Fruit fly (Drosophila melanogaster) whole organism, embryonic: ENCODE results near the gene Srp14.
A peak's percentile ranks its signal among the peaks of the same experiment; 100 is the strongest.

Experiments
- CG10366 ChIP-seq: fragments of 200-800 bp; sonication (Bioruptor generic); IDR thresholded peaks from 2 replicates; pipeline ENCODE4 v1.3.6; 2022; ENCODE audit warnings: missing biosample characterization, missing genetic modification characterization
- CG10543 ChIP-seq: fragments of 200-800 bp; sonication (Bioruptor generic); optimal IDR thresholded peaks from 3 replicates; lab custom pipeline; 2017; ENCODE audit warnings: missing biosample characterization, mild to moderate bottlenecking, missing genetic modification characterization, moderate library complexity
- CG10565 ChIP-seq: fragments of 200-800 bp; sonication (Bioruptor generic); optimal IDR thresholded peaks from 3 replicates; lab custom pipeline; 2016; ENCODE audit warnings: missing biosample characterization, mild to moderate bottlenecking, missing genetic modification characterization
- CG14014 ChIP-seq: fragments of 200-800 bp; sonication (Bioruptor generic); IDR thresholded peaks from 2 replicates; pipeline ENCODE4 v1.3.6; 2022; ENCODE audit warnings: missing biosample characterization, missing genetic modification characterization
- CG15514 ChIP-seq: fragments of 200-800 bp; sonication (Bioruptor generic); optimal IDR thresholded peaks from 3 replicates; lab custom pipeline; 2017; ENCODE audit warnings: missing biosample characterization, missing genetic modification characterization, mild to moderate bottlenecking, moderate library complexity, missing genetic modification reagents
- CG1647 ChIP-seq: fragments of 200-800 bp; sonication (Bioruptor generic); optimal IDR thresholded peaks from 3 replicates; lab custom pipeline; 2016; ENCODE audit warnings: missing biosample characterization, missing genetic modification characterization
- CG17186 ChIP-seq: fragments of 200-800 bp; sonication (Bioruptor generic); optimal IDR thresholded peaks from 3 replicates; lab custom pipeline; 2017; ENCODE audit warnings: missing biosample characterization, missing genetic modification reagents, missing genetic modification characterization
- CG1832 ChIP-seq: fragments of 200-800 bp; sonication (Bioruptor generic); optimal IDR thresholded peaks from 2 replicates; lab custom pipeline; 2017; ENCODE audit warnings: missing biosample characterization, mild to moderate bottlenecking, missing genetic modification characterization, inconsistent platforms
- CG2678 ChIP-seq: fragments of 200-800 bp; sonication (Bioruptor generic); optimal IDR thresholded peaks from 3 replicates; lab custom pipeline; 2019; ENCODE audit warnings: missing biosample characterization, mild to moderate bottlenecking, missing genetic modification characterization, moderate library complexity
- CG2889 ChIP-seq: fragments of 200-800 bp; sonication (Bioruptor generic); IDR thresholded peaks from 3 replicates; pipeline ENCODE4 v1.3.6; 2022; ENCODE audit warnings: missing biosample characterization, missing genetic modification characterization
- CG30403 ChIP-seq: fragments of 200-800 bp; sonication (Bioruptor generic); optimal IDR thresholded peaks from 3 replicates; lab custom pipeline; 2016; ENCODE audit warnings: missing biosample characterization, missing genetic modification characterization
- CG31388 ChIP-seq: fragments of 200-800 bp; sonication (Bioruptor generic); optimal IDR thresholded peaks from 2 replicates; lab custom pipeline; 2016; ENCODE audit warnings: missing biosample characterization, missing genetic modification characterization
- CG32532 ChIP-seq: fragments of 200-800 bp; sonication (Bioruptor generic); IDR thresholded peaks from 2 replicates; pipeline ENCODE4 v1.3.6; 2022; ENCODE audit warnings: missing biosample characterization, missing genetic modification characterization
- CG4328 ChIP-seq: fragments of 200-800 bp; sonication (Bioruptor generic); optimal IDR thresholded peaks from 3 replicates; lab custom pipeline; 2017; ENCODE audit warnings: missing biosample characterization, missing genetic modification reagents, missing genetic modification characterization
- CG4360 ChIP-seq: fragments of 200-800 bp; sonication (Bioruptor generic); IDR thresholded peaks from 2 replicates; pipeline ENCODE4 v1.3.6; 2022; ENCODE audit warnings: missing biosample characterization, missing genetic modification characterization
- CG43689 ChIP-seq: fragments of 200-800 bp; sonication (Bioruptor generic); IDR thresholded peaks from 2 replicates; pipeline ENCODE4 v1.3.6; 2022; ENCODE audit warnings: missing biosample characterization, missing genetic modification characterization
- CG6175 ChIP-seq: fragments of 200-800 bp; sonication (Bioruptor generic); IDR thresholded peaks from 3 replicates; pipeline ENCODE4 v1.3.6; 2022; ENCODE audit warnings: missing biosample characterization, missing genetic modification characterization
- CG7786 ChIP-seq: fragments of 200-800 bp; sonication (Bioruptor generic); optimal IDR thresholded peaks from 2 replicates; lab custom pipeline; 2016; ENCODE audit warnings: missing biosample characterization, missing genetic modification characterization
- Chrac-16 ChIP-seq: fragments of 200-800 bp; sonication (Bioruptor generic); optimal IDR thresholded peaks from 3 replicates; lab custom pipeline; 2016; ENCODE audit warnings: missing biosample characterization, missing genetic modification characterization
- Dad ChIP-seq: fragments of 200-800 bp; sonication (Bioruptor generic); optimal IDR thresholded peaks from 3 replicates; lab custom pipeline; 2016; ENCODE audit warnings: missing biosample characterization, missing genetic modification characterization
- Dek ChIP-seq: fragments of 200-800 bp; sonication (Bioruptor generic); optimal IDR thresholded peaks from 3 replicates; lab custom pipeline; 2019; ENCODE audit warnings: missing biosample characterization, mild to moderate bottlenecking, missing genetic modification characterization, moderate library complexity
- Drgx ChIP-seq: fragments of 200-800 bp; sonication (Bioruptor generic); IDR thresholded peaks from 2 replicates; pipeline ENCODE4 v1.3.6; 2022; ENCODE audit warnings: missing biosample characterization, missing genetic modification characterization
- Elba2 ChIP-seq: fragments of 200-800 bp; sonication (Bioruptor generic); optimal IDR thresholded peaks from 3 replicates; lab custom pipeline; 2016; ENCODE audit warnings: missing biosample characterization, missing genetic modification characterization
- Ets65A ChIP-seq: fragments of 200-800 bp; sonication (Bioruptor generic); peaks from one replicate; lab custom pipeline; 2016; ENCODE audit warnings: missing biosample characterization, missing genetic modification characterization
- GATAe ChIP-seq: fragments of 200-800 bp; sonication (Bioruptor generic); conservative IDR thresholded peaks from 2 replicates; pipeline ENCODE4 v1.3.6; 2022; ENCODE audit warnings: missing biosample characterization, missing genetic modification characterization
- HLH4C ChIP-seq: fragments of 200-800 bp; sonication (Bioruptor generic); IDR thresholded peaks from 3 replicates; pipeline ENCODE4 v1.3.6; 2022; ENCODE audit warnings: missing biosample characterization, missing genetic modification characterization; ENCODE audit not compliant: partially characterized antibody
- Kr ChIP-seq: fragments of 200-800 bp; sonication (Bioruptor generic); optimal IDR thresholded peaks from 2 replicates; lab custom pipeline; 2017; ENCODE audit warnings: missing biosample characterization, mild to moderate bottlenecking, missing genetic modification characterization
- NfI ChIP-seq: fragments of 200-800 bp; sonication (Bioruptor generic); optimal IDR thresholded peaks from 3 replicates; lab custom pipeline; 2018; ENCODE audit warnings: missing biosample characterization, mild to moderate bottlenecking, missing genetic modification characterization, moderate library complexity
- Rfx ChIP-seq: fragments of 200-800 bp; sonication (Bioruptor generic); IDR thresholded peaks from 2 replicates; pipeline ENCODE4 v1.3.6; 2022; ENCODE audit warnings: missing biosample characterization, missing genetic modification characterization
- Sry-β ChIP-seq: fragments of 200-800 bp; sonication (Bioruptor generic); optimal IDR thresholded peaks from 2 replicates; lab custom pipeline; 2018; ENCODE audit warnings: missing biosample characterization, mild to moderate bottlenecking, missing genetic modification characterization, moderate library complexity
- Stat92E ChIP-seq, 3 experiments: fragments of >200 bp in 2 of 3; fragments of 200-800 bp in 1 of 3; sonication (Bioruptor generic) in 1 of 3; optimal IDR thresholded peaks; 2 replicates each; lab custom pipeline; 2017 to 2019; ENCODE audit warnings: missing biosample characterization in 3 of 3, missing genetic modification characterization in 3 of 3, mild to moderate bottlenecking in 1 of 3, moderate library complexity in 1 of 3
- Tbp ChIP-seq: fragments of >200 bp; optimal IDR thresholded peaks from 2 replicates; lab custom pipeline; 2018; ENCODE audit warnings: missing biosample characterization, missing genetic modification characterization
- Vsx1 ChIP-seq: fragments of 200-800 bp; sonication (Bioruptor generic); optimal IDR thresholded peaks from 2 replicates; lab custom pipeline; 2017; ENCODE audit warnings: missing biosample characterization, mild to moderate bottlenecking, missing genetic modification characterization, missing genetic modification reagents
- bcd ChIP-seq: fragments of 200-800 bp; sonication (Bioruptor generic); optimal IDR thresholded peaks from 2 replicates; lab custom pipeline; 2017; ENCODE audit warnings: missing biosample characterization, mild to moderate bottlenecking, missing genetic modification characterization
- dpn ChIP-seq, 2 experiments: fragments of 200-800 bp; sonication (Bioruptor generic); optimal IDR thresholded peaks; 3 replicates each; lab custom pipeline; 2016; ENCODE audit warnings: missing biosample characterization in 2 of 2, missing genetic modification characterization in 2 of 2
- en ChIP-seq: fragments of 200-800 bp; sonication (Bioruptor generic); optimal IDR thresholded peaks from 2 replicates; lab custom pipeline; 2016; ENCODE audit warnings: missing biosample characterization, missing genetic modification characterization
- gsb ChIP-seq: fragments of 200-800 bp; sonication (Bioruptor generic); IDR thresholded peaks from 2 replicates; pipeline ENCODE4 v1.3.6; 2022; ENCODE audit warnings: missing biosample characterization, missing genetic modification characterization
- gsb-n ChIP-seq: fragments of 200-800 bp; sonication (Bioruptor generic); optimal IDR thresholded peaks from 3 replicates; lab custom pipeline; 2018; ENCODE audit warnings: missing biosample characterization, mild to moderate bottlenecking, missing genetic modification characterization
- luna ChIP-seq: fragments of 200-800 bp; sonication (Bioruptor generic); optimal IDR thresholded peaks from 2 replicates; lab custom pipeline; 2016; ENCODE audit warnings: missing biosample characterization, missing genetic modification characterization
- mam ChIP-seq: fragments of 200-800 bp; sonication (Bioruptor generic); optimal IDR thresholded peaks from 3 replicates; lab custom pipeline; 2016; ENCODE audit warnings: missing biosample characterization, missing genetic modification characterization
- nerfin-1 ChIP-seq: fragments of 200-800 bp; sonication (Bioruptor generic); optimal IDR thresholded peaks from 3 replicates; lab custom pipeline; 2019; ENCODE audit warnings: missing biosample characterization, mild to moderate bottlenecking, missing genetic modification characterization, moderate library complexity
- pfk ChIP-seq: fragments of 200-800 bp; sonication (Bioruptor generic); optimal IDR thresholded peaks from 2 replicates; lab custom pipeline; 2018; ENCODE audit warnings: missing biosample characterization, mild to moderate bottlenecking, missing genetic modification characterization, moderate library complexity
- pros ChIP-seq: fragments of 200-800 bp; sonication (Bioruptor generic); optimal IDR thresholded peaks from 3 replicates; lab custom pipeline; 2019; ENCODE audit warnings: missing biosample characterization, mild to moderate bottlenecking, missing genetic modification characterization, moderate library complexity
- pum ChIP-seq: fragments of 200-800 bp; sonication (Bioruptor generic); optimal IDR thresholded peaks from 2 replicates; lab custom pipeline; 2016; ENCODE audit warnings: missing biosample characterization, missing genetic modification characterization
- sd ChIP-seq: fragments of 200-800 bp; sonication (Bioruptor generic); optimal IDR thresholded peaks from 3 replicates; lab custom pipeline; 2018; ENCODE audit warnings: missing biosample characterization, mild to moderate bottlenecking, missing genetic modification characterization, moderate library complexity
- seq ChIP-seq: fragments of 200-800 bp; sonication (Bioruptor generic); IDR thresholded peaks from 2 replicates; pipeline ENCODE4 v1.3.6; 2022; ENCODE audit warnings: missing biosample characterization, missing genetic modification characterization
- sug ChIP-seq: fragments of 200-800 bp; optimal IDR thresholded peaks from 2 replicates; lab custom pipeline; 2019; ENCODE audit warnings: missing biosample characterization, mild to moderate bottlenecking, missing genetic modification characterization, moderate library complexity
- z ChIP-seq: fragments of 200-800 bp; sonication (Bioruptor generic); IDR thresholded peaks from 3 replicates; pipeline ENCODE4 v1.3.6; 2022; ENCODE audit warnings: missing biosample characterization, missing genetic modification characterization
- zen2 ChIP-seq: fragments of 200-800 bp; sonication (Bioruptor generic); IDR thresholded peaks from 3 replicates; pipeline ENCODE4 v1.3.6; 2022; ENCODE audit warnings: missing biosample characterization, missing genetic modification characterization; ENCODE audit not compliant: partially characterized antibody

Gene Srp14

dm6 chr3R:20542283-20543144 lies 37.4 kb upstream of the Srp14 start (continued):
- TF ChIP-seq NfI (GFP tag; lab: Kevin White, UChicago) (no peak), Chrac-16 (GFP tag; lab: Kevin White, UChicago) (no peak), Ets65A (GFP tag; lab: Kevin White, UChicago) (no peak), Sry-β (GFP tag; lab: Kevin White, UChicago) (no peak), CG43689 (GFP tag; lab: Robert Waterston, UW) (no peak), gsb (GFP tag; lab: Robert Waterston, UW) (no peak), en (GFP tag; lab: Kevin White, UChicago) (no peak), CG10565 (GFP tag; lab: Kevin White, UChicago) (no peak), CG10366 (GFP tag; lab: Robert Waterston, UW) (no peak), CG4328 (peak; percentile 36), sd (tag; lab: Kevin White, UChicago) (no peak), CG15514 (no peak), CG17186 (GFP tag; lab: Kevin White, UChicago) (no peak), CG6175 (GFP tag; lab: Robert Waterston, UW) (no peak), mam (GFP tag; lab: Kevin White, UChicago) (no peak), GATAe (no peak), CG1832 (no peak), z (peak; percentile 52; the same call in 1 of the 3 replicates), pum (GFP tag; lab: Kevin White, UChicago) (no peak), zen2 (no peak), Kr (GFP tag; lab: Kevin White, UChicago) (peak; percentile 74), Drgx (no peak), CG30403 (GFP tag; lab: Kevin White, UChicago) (no peak), dpn (GFP tag; optimal IDR thresholded peaks at IDR 0.05; lab: Kevin White, UChicago) (no peak), Dek (peak; percentile 15), CG1647 (no peak), sug (peak; percentile 42), CG10543 (GFP tag; lab: Kevin White, UChicago) (peak; percentile 9), CG32532 (GFP tag; lab: Robert Waterston, UW) (no peak), Dad (GFP tag; lab: Kevin White, UChicago) (no peak), CG14014 (GFP tag; lab: Robert Waterston, UW) (peak; percentile 61; the same call in 1 of the 2 replicates), nerfin-1 (tag; lab: Kevin White, UChicago) (no peak), pros (GFP tag; lab: Kevin White, UChicago) (no peak), CG2889 (no peak), gsb-n (tag; lab: Kevin White, UChicago) (peak; percentile 68), CG31388 (GFP tag; lab: Kevin White, UChicago) (no peak), HLH4C (no peak), CG7786 (GFP tag; lab: Kevin White, UChicago) (no peak), pfk (GFP tag; lab: Kevin White, UChicago) (no peak), Stat92E (GFP tag; optimal IDR thresholded peaks at IDR 0.05; lab: Kevin White, UChicago) (no peak), Vsx1 (GFP tag; lab: Kevin White, UChicago) (peak; percentile 54), Rfx (GFP tag; lab: Robert Waterston, UW) (no peak; the same call in 1 of the 2 replicates), CG4360 (GFP tag; lab: Robert Waterston, UW) (no peak), CG2678 (peak; percentile 44), luna (GFP tag; lab: Kevin White, UChicago) (no peak), bcd (no peak), Tbp (no peak), seq (GFP tag; lab: Robert Waterston, UW) (no peak; the same call in 1 of the 2 replicates), Elba2 (no peak)
